Worm (Caenorhabditis elegans): ENCODE data around the gene T04F8.3.
"Not testable (repeated sequence)": the region's sequence is repeated elsewhere in the genome, so short reads cannot be mapped to it uniquely, and the experiment has no call there.

Gene T04F8.3

ce11 chrX:11640463-11640995 is 17.9 kb upstream of the T04F8.3 start:
- TF ChIP-seq ctbp-1 (GFP tag; IDR thresholded peaks at IDR 0.05), result 0 out of 2 replicates have a peak, but pooled peaks have one; percentile 37
- no peak for TF ChIP-seq Y5F2A.4 (GFP tag; optimal IDR thresholded peaks at IDR 0.05)
- no peak for TF ChIP-seq ceh-62 (tag; optimal IDR thresholded peaks at IDR 0.05)
- 0 out of 2 replicates have a peak, but pooled peaks have one; percentile 20 for TF ChIP-seq hmg-1.1 (GFP tag; IDR thresholded peaks at IDR 0.05)
- no peak for TF ChIP-seq mes-2 (tag; optimal IDR thresholded peaks at IDR 0.05; ENCODE audit: poor library complexity, severe bottlenecking)
- peak in 1 of 2 experiments; percentile 18 for TF ChIP-seq lsy-2 (tag; optimal IDR thresholded peaks at IDR 0.05)
- TF ChIP-seq Y105C5A.15 (GFP tag; IDR thresholded peaks at IDR 0.05), result no peak
- TF ChIP-seq daf-19 (GFP tag; conservative IDR thresholded peaks at IDR 0.05), result no peak
- TF ChIP-seq nhr-102 (tag; optimal IDR thresholded peaks at IDR 0.05), result no peak
- no peak for TF ChIP-seq zag-1 (tag; optimal IDR thresholded peaks at IDR 0.05)
- no peak for TF ChIP-seq ces-1 (GFP tag; optimal IDR thresholded peaks at IDR 0.05)
- TF ChIP-seq daf-12 (tag; optimal IDR thresholded peaks at IDR 0.05), result no peak
- peak; percentile 95 for TF ChIP-seq fkh-10 (GFP tag; optimal IDR thresholded peaks at IDR 0.05)

ce11 chrX:11641562-11641961 is 16.9 kb upstream of the T04F8.3 start:
- TF ChIP-seq hlh-11 (tag; optimal IDR thresholded peaks at IDR 0.05) (no peak), aha-1 (tag) (peak; percentile 64)

ce11 chrX:11643767-11644235 is 14.6 kb upstream of the T04F8.3 start, which contains the start of gene sto-4:
Gene sto-4 (plus strand): TSS chrX:11644126.
- peak; percentile 41; the same call in 1 of the 2 replicates for TF ChIP-seq egl-43 (GFP tag; IDR thresholded peaks at IDR 0.05)
- TF ChIP-seq aha-1 (tag), result peak; percentile 80
- TF ChIP-seq ctbp-1 (GFP tag; IDR thresholded peaks at IDR 0.05), result peak; percentile 91
- TF ChIP-seq nhr-237 (tag; optimal IDR thresholded peaks at IDR 0.05), result peak; percentile 9
- TF ChIP-seq T20F7.1 (GFP tag; optimal IDR thresholded peaks at IDR 0.05), result peak; percentile 64
- TF ChIP-seq Y5F2A.4 (GFP tag; optimal IDR thresholded peaks at IDR 0.05), result peak; percentile 57
- peak; percentile 67 for TF ChIP-seq ceh-20 (GFP tag; IDR thresholded peaks at IDR 0.05)
- peak; percentile 63 for TF ChIP-seq nhr-102 (tag; optimal IDR thresholded peaks at IDR 0.05)
- TF ChIP-seq gei-8 (GFP tag; optimal IDR thresholded peaks at IDR 0.05), result peak; percentile 66
- TF ChIP-seq hmg-1.1 (GFP tag; IDR thresholded peaks at IDR 0.05), result peak; percentile 67
- TF ChIP-seq dve-1 (tag; optimal IDR thresholded peaks at IDR 0.05; ENCODE audit: insufficient read depth), result peak; percentile 83
- TF ChIP-seq T26A8.4 (GFP tag; IDR thresholded peaks at IDR 0.05), result peak; percentile 49
- peak; percentile 39 for TF ChIP-seq zfp-2 (tag; optimal IDR thresholded peaks at IDR 0.05)
- TF ChIP-seq F10B5.3 (tag; optimal IDR thresholded peaks at IDR 0.05), result peak; percentile 51
- TF ChIP-seq nhr-28 (tag; optimal IDR thresholded peaks at IDR 0.05), result peak; percentile 7
- peak; percentile 52 for TF ChIP-seq sdz-12 (GFP tag; optimal IDR thresholded peaks at IDR 0.05)
- peak; percentile 77 for TF ChIP-seq mep-1 (tag; optimal IDR thresholded peaks at IDR 0.05)
- peak; percentile 89 for TF ChIP-seq nhr-25 (tag; optimal IDR thresholded peaks at IDR 0.05; ENCODE audit: borderline replicate concordance, insufficient read depth)
- peak in 1 of 2 experiments; percentile 77 for TF ChIP-seq daf-16 (GFP tag; optimal IDR thresholded peaks at IDR 0.05)
- TF ChIP-seq daf-16, unc-62 (tag; optimal IDR thresholded peaks at IDR 0.05): not testable (repeated sequence)
- TF ChIP-seq lsy-2 (tag; optimal IDR thresholded peaks at IDR 0.05), result peak in 1 of 2 experiments; percentile 28
- peak; percentile 58 for TF ChIP-seq nhr-6 (tag; optimal IDR thresholded peaks at IDR 0.05)
- peak; percentile 68 for TF ChIP-seq mxl-3 (GFP tag; optimal IDR thresholded peaks at IDR 0.05)
- TF ChIP-seq lin-13 (GFP tag; optimal IDR thresholded peaks at IDR 0.05), result peak; percentile 22
- TF ChIP-seq spr-3 (GFP tag; optimal IDR thresholded peaks at IDR 0.05), result peak; percentile 76
- peak; percentile 67 for TF ChIP-seq hlh-30 (tag; optimal IDR thresholded peaks at IDR 0.05; ENCODE audit: insufficient read depth)
- TF ChIP-seq nhr-48 (tag; optimal IDR thresholded peaks at IDR 0.05), result peak; percentile 17
- peak; percentile 84 for TF ChIP-seq hlh-11 (tag; optimal IDR thresholded peaks at IDR 0.05)
- TF ChIP-seq F37D6.2 (tag; optimal IDR thresholded peaks at IDR 0.05), result peak; percentile 76
- TF ChIP-seq unc-62 (GFP tag; optimal IDR thresholded peaks at IDR 0.05 in 1 of 2), result peak in 1 of 2 experiments; percentile 15
- peak; percentile 22 for TF ChIP-seq fkh-10 (GFP tag; optimal IDR thresholded peaks at IDR 0.05)
- TF ChIP-seq rbr-2 (tag; optimal IDR thresholded peaks at IDR 0.05), result peak; percentile 90
- TF ChIP-seq hif-1 (tag; optimal IDR thresholded peaks at IDR 0.05), result peak in 1 of 2 experiments; percentile 80

Measured in whole organism, L4 larva.